Worm (Caenorhabditis elegans): ENCODE measurements around the gene rfip-2.
A peak's percentile ranks its signal among the peaks of the same experiment; 100 is the strongest.

The rfip-2 gene

ce11 chrII:709081-709480, 14.5 kb upstream of the rfip-2 start, which contains the start of gene T02H6.1:
TSS of gene T02H6.1 (plus strand) at chrII:709381.
- TF ChIP-seq fkh-10 (GFP tag; optimal IDR thresholded peaks at IDR 0.05) (no peak), blmp-1 (tag; optimal IDR thresholded peaks at IDR 0.05) (no peak), snpc-4 (tag; optimal IDR thresholded peaks at IDR 0.05) (no peak), egl-13 (tag; optimal IDR thresholded peaks at IDR 0.05) (no peak), xbp-1 (tag; optimal IDR thresholded peaks at IDR 0.05) (no peak), dsc-1 (tag; optimal IDR thresholded peaks at IDR 0.05) (no peak), ztf-11 (tag; optimal IDR thresholded peaks at IDR 0.05) (no peak), aha-1 (tag; optimal IDR thresholded peaks at IDR 0.05) (no peak), ces-1 (GFP tag; optimal IDR thresholded peaks at IDR 0.05) (no peak), nhr-11 (tag; optimal IDR thresholded peaks at IDR 0.05) (no peak), lin-13 (GFP tag; optimal IDR thresholded peaks at IDR 0.05) (no peak), nhr-84 (tag; optimal IDR thresholded peaks at IDR 0.05) (no peak), zag-1 (tag; optimal IDR thresholded peaks at IDR 0.05) (no peak)

DNA sequence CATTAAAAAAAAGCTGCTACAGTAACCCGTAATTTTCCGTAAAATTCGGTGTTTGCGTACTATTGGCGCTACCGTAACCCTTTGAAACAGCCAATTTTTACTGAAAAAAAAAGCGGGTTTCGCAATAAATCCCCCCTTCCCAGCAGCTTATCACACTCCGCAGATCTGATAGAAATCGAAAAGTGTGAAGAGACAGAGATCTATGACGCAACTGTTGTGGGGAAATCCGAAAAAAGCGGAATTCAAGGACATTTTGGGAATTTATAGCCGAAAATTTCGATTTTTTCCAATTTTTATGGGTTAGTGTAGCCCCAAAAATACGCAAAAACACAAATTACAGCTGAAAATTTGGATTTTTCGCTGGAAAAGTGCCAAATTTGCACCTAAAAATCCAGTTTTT, 1.7 kb upstream of the rfip-2 start:
- no peak for TF ChIP-seq nhr-20 (tag; optimal IDR thresholded peaks at IDR 0.05)
- no peak for TF ChIP-seq irx-1 (tag; optimal IDR thresholded peaks at IDR 0.05)
- TF ChIP-seq blmp-1 (tag; optimal IDR thresholded peaks at IDR 0.05) = peak; percentile 78

- TF ChIP-seq nhr-28 (tag; optimal IDR thresholded peaks at IDR 0.05) (no peak), efl-3 (GFP tag; optimal IDR thresholded peaks at IDR 0.05) (no peak), ceh-88 (GFP tag; IDR thresholded peaks at IDR 0.05) (no peak), efl-1 (optimal IDR thresholded peaks at IDR 0.05) (no peak), efl-1 (GFP tag; optimal IDR thresholded peaks at IDR 0.05 in 1 of 2) (peak in 1 of 2 experiments; percentile 69)
Observed at ce11 chrII:724004-724403, 416 bp downstream of the rfip-2 start.

- TF ChIP-seq fkh-8 (tag; optimal IDR thresholded peaks at IDR 0.05) (no peak), C04F5.9 (tag; optimal IDR thresholded peaks at IDR 0.05) (no peak), efl-3 (GFP tag; optimal IDR thresholded peaks at IDR 0.05) (no peak), dpl-1 (GFP tag; optimal IDR thresholded peaks at IDR 0.05) (peak in 2 of 3 experiments; percentile 12 to 16), ceh-90 (tag; optimal IDR thresholded peaks at IDR 0.05) (no peak), nhr-77 (tag; optimal IDR thresholded peaks at IDR 0.05) (no peak), nhr-47 (tag; optimal IDR thresholded peaks at IDR 0.05) (peak; percentile 39), tbx-2 (tag; optimal IDR thresholded peaks at IDR 0.05) (no peak), grh-1 (GFP tag; IDR thresholded peaks at IDR 0.05) (no peak; the same call in 1 of the 2 replicates), lir-3 (tag; optimal IDR thresholded peaks at IDR 0.05; ENCODE audit: poor library complexity) (no peak), aha-1 (tag; optimal IDR thresholded peaks at IDR 0.05) (no peak), C16A3.4 (tag; optimal IDR thresholded peaks at IDR 0.05) (no peak), nhr-237 (tag; optimal IDR thresholded peaks at IDR 0.05) (no peak), dsc-1 (tag; optimal IDR thresholded peaks at IDR 0.05) (no peak), blmp-1 (tag; optimal IDR thresholded peaks at IDR 0.05) (no peak), mef-2 (tag; optimal IDR thresholded peaks at IDR 0.05) (no peak), nhr-85 (tag) (no peak), nhr-71 (tag; optimal IDR thresholded peaks at IDR 0.05) (peak; percentile 11), sptf-1 (tag; optimal IDR thresholded peaks at IDR 0.05) (no peak), efl-1 (optimal IDR thresholded peaks at IDR 0.05) (peak in 1 of 2 experiments; percentile 43), efl-1 (GFP tag; optimal IDR thresholded peaks at IDR 0.05 in 1 of 2) (peak; percentile 29 to 94), nhr-76 (tag; optimal IDR thresholded peaks at IDR 0.05) (no peak), isw-1 (GFP tag; IDR thresholded peaks at IDR 0.05) (no peak), mdl-1 (tag; optimal IDR thresholded peaks at IDR 0.05) (no peak), lsy-2 (tag; optimal IDR thresholded peaks at IDR 0.05) (peak in 1 of 2 experiments; percentile 13), fos-1 (tag; optimal IDR thresholded peaks at IDR 0.05) (no peak), zag-1 (tag; optimal IDR thresholded peaks at IDR 0.05) (no peak), Y116A8C.19 (tag; optimal IDR thresholded peaks at IDR 0.05; ENCODE audit: borderline replicate concordance) (no peak), swsn-7 (tag; optimal IDR thresholded peaks at IDR 0.05) (no peak)
Observed at ce11 chrII:729931-730330, 6.3 kb downstream of the rfip-2 start.

Measured in whole organism, L1 larva.